Fruit fly (Drosophila melanogaster): ENCODE results near the gene CG5418.
A peak's percentile ranks its signal among the peaks of the same experiment; 100 is the strongest.

The CG5418 gene

dm6 chr2L:12498538-12498937 is 45.5 kb upstream of the CG5418 start (continued):
- peak; percentile 16 for TF ChIP-seq CG1603 (tag; optimal IDR thresholded peaks at IDR 0.05)
- TF ChIP-seq CG12155 (GFP tag; optimal IDR thresholded peaks at IDR 0.05) = no peak
- no peak for TF ChIP-seq CG10274 (GFP tag; optimal IDR thresholded peaks at IDR 0.05)
- no peak for TF ChIP-seq Atf3 (GFP tag; optimal IDR thresholded peaks at IDR 0.05)
- TF ChIP-seq CG12942 (GFP tag; optimal IDR thresholded peaks at IDR 0.05) = no peak
- no peak for TF ChIP-seq Poxn (GFP tag; IDR thresholded peaks at IDR 0.05)
- TF ChIP-seq ab (GFP tag; optimal IDR thresholded peaks at IDR 0.05) = no peak
- no peak for TF ChIP-seq Ets65A (GFP tag)
- peak; percentile 30 for TF ChIP-seq CG7987 (GFP tag; optimal IDR thresholded peaks at IDR 0.05)
- no peak for TF ChIP-seq CG12299 (tag; optimal IDR thresholded peaks at IDR 0.05)
- no peak for TF ChIP-seq NK7.1 (GFP tag; optimal IDR thresholded peaks at IDR 0.05)
- no peak for TF ChIP-seq CG9215 (GFP tag; IDR thresholded peaks at IDR 0.05)
- no peak for TF ChIP-seq YL-1 (GFP tag; optimal IDR thresholded peaks at IDR 0.05)
- TF ChIP-seq CG13624 (GFP tag; optimal IDR thresholded peaks at IDR 0.05) = no peak
- no peak for TF ChIP-seq CG12769 (tag; optimal IDR thresholded peaks at IDR 0.05)
- TF ChIP-seq Fer3 (tag; optimal IDR thresholded peaks at IDR 0.05) = no peak
- peak; percentile 32; the same call in 1 of the 3 replicates for TF ChIP-seq Optix (GFP tag; IDR thresholded peaks at IDR 0.05)
- no peak for TF ChIP-seq tap (tag; optimal IDR thresholded peaks at IDR 0.05)
- TF ChIP-seq onecut (GFP tag; IDR thresholded peaks at IDR 0.05) = peak; percentile 36
- TF ChIP-seq HmgD (GFP tag; optimal IDR thresholded peaks at IDR 0.05) = no peak
- no peak for TF ChIP-seq crp (GFP tag; optimal IDR thresholded peaks at IDR 0.05)
- TF ChIP-seq CG4360 (GFP tag; IDR thresholded peaks at IDR 0.05) = peak; percentile 89
- TF ChIP-seq CG30020 (tag; optimal IDR thresholded peaks at IDR 0.05) = no peak
- no peak for TF ChIP-seq CG4404 (GFP tag; IDR thresholded peaks at IDR 0.05)
- no peak for TF ChIP-seq sisA (GFP tag; IDR thresholded peaks at IDR 0.05)
- no peak for TF ChIP-seq Lhr (GFP tag; optimal IDR thresholded peaks at IDR 0.05)
- no peak for TF ChIP-seq CG15073 (GFP tag; optimal IDR thresholded peaks at IDR 0.05)
- no peak for TF ChIP-seq esg (GFP tag; conservative IDR thresholded peaks at IDR 0.05)
- TF ChIP-seq Lim3 (GFP tag; IDR thresholded peaks at IDR 0.05) = no peak
- TF ChIP-seq bowl (GFP tag; IDR thresholded peaks at IDR 0.05) = peak; percentile 41; the same call in 1 of the 2 replicates
- no peak for TF ChIP-seq Nf-YB (GFP tag; optimal IDR thresholded peaks at IDR 0.05)
- no peak for TF ChIP-seq CG9437 (GFP tag; optimal IDR thresholded peaks at IDR 0.05)
- TF ChIP-seq gce (GFP tag; IDR thresholded peaks at IDR 0.05) = peak; percentile 40; the same call in 1 of the 3 replicates
- no peak for TF ChIP-seq sr (GFP tag; IDR thresholded peaks at IDR 0.05)
- no peak for TF ChIP-seq pros (GFP tag; optimal IDR thresholded peaks at IDR 0.05)
- no peak for TF ChIP-seq hth (optimal IDR thresholded peaks at IDR 0.05)
- TF ChIP-seq sima (GFP tag; optimal IDR thresholded peaks at IDR 0.05) = no peak
- peak; percentile 47 for TF ChIP-seq CG32767 (GFP tag; IDR thresholded peaks at IDR 0.05)
- TF ChIP-seq mam (GFP tag; optimal IDR thresholded peaks at IDR 0.05) = no peak
- no peak for TF ChIP-seq Oaz (GFP tag; IDR thresholded peaks at IDR 0.05)
- no peak for TF ChIP-seq jigr1 (GFP tag; IDR thresholded peaks at IDR 0.05)
- no peak for TF ChIP-seq CG13296 (GFP tag; optimal IDR thresholded peaks at IDR 0.05)
- TF ChIP-seq grau (tag; optimal IDR thresholded peaks at IDR 0.05) = no peak
- TF ChIP-seq CG14860 (GFP tag; IDR thresholded peaks at IDR 0.05; ENCODE audit: partially characterized antibody) = no peak
- no peak for TF ChIP-seq H2.0 (GFP tag; IDR thresholded peaks at IDR 0.05)
- TF ChIP-seq Six4 (GFP tag; optimal IDR thresholded peaks at IDR 0.05) = no peak
- TF ChIP-seq Xbp1 (GFP tag; optimal IDR thresholded peaks at IDR 0.05) = no peak
- no peak for TF ChIP-seq hb (GFP tag; IDR thresholded peaks at IDR 0.05; ENCODE audit: partially characterized antibody)
- no peak for TF ChIP-seq gcm (GFP tag; optimal IDR thresholded peaks at IDR 0.05)
- no peak for TF ChIP-seq nau (GFP tag; optimal IDR thresholded peaks at IDR 0.05)
- no peak for TF ChIP-seq CG11560 (tag; IDR thresholded peaks at IDR 0.05)
- no peak for TF ChIP-seq CG15601 (tag; optimal IDR thresholded peaks at IDR 0.05)
- TF ChIP-seq pb (GFP tag; optimal IDR thresholded peaks at IDR 0.05) = no peak
